Worm (Caenorhabditis elegans) whole organism, L1 larva: ENCODE data around the gene nas-13.
A peak's percentile ranks its signal among the peaks of the same experiment; 100 is the strongest.

Experiments
- F16B12.6 ChIP-seq: fragments of 150-350 bp; optimal IDR thresholded peaks from 2 replicates; lab custom pipeline; 2014; ENCODE audit warnings: missing biosample characterization, missing genetic modification characterization
- aha-1 ChIP-seq: fragments of 150-350 bp; optimal IDR thresholded peaks from 2 replicates; lab custom pipeline; 2014; ENCODE audit warnings: missing biosample characterization, missing genetic modification characterization
- ama-1 ChIP-seq: fragments of 150-350 bp; optimal IDR thresholded peaks from 2 replicates; lab custom pipeline; 2014
- ceh-8 ChIP-seq: fragments of 200-800 bp; sonication (Bioruptor generic); optimal IDR thresholded peaks from 2 replicates; lab custom pipeline; 2018; ENCODE audit warnings: mild to moderate bottlenecking, missing genetic modification characterization, moderate library complexity, missing compliant biosample characterization
- ces-1 ChIP-seq: fragments of 150-350 bp; optimal IDR thresholded peaks from 2 replicates; lab custom pipeline; 2014; ENCODE audit warnings: missing biosample characterization, missing genetic modification reagents, missing genetic modification characterization
- dpl-1 ChIP-seq, 3 experiments: fragments of 150-350 bp in 2 of 3; sonication (generic microtip) in 1 of 3; optimal IDR thresholded peaks; 2 replicates each; lab custom pipeline; 2014 to 2017; ENCODE audit warnings: missing biosample characterization in 3 of 3, missing genetic modification characterization in 3 of 3, missing genetic modification reagents in 3 of 3
- efl-3 ChIP-seq: fragments of 200-800 bp; sonication (Bioruptor generic); optimal IDR thresholded peaks from 2 replicates; lab custom pipeline; 2018; ENCODE audit warnings: mild to moderate bottlenecking, missing genetic modification characterization, missing compliant biosample characterization
- egl-13 ChIP-seq: sonication (generic microtip); optimal IDR thresholded peaks from 2 replicates; lab custom pipeline; 2016; ENCODE audit warnings: missing genotype, missing genetic modification reagents, missing genetic modification characterization, missing compliant biosample characterization
- elt-3 ChIP-seq, 6 experiments: fragments of 150-350 bp in 1 of 6; sonication (generic microtip); optimal IDR thresholded peaks; 2 replicates each; lab custom pipeline; 2017 to 2018; ENCODE audit warnings: missing biosample characterization in 6 of 6, missing genetic modification characterization in 6 of 6, inconsistent platforms in 1 of 6
- ets-5 ChIP-seq: fragments of 200-800 bp; sonication (Bioruptor generic); IDR thresholded peaks from 2 replicates; pipeline ENCODE4 v1.3.6; 2022; ENCODE audit warnings: missing genetic modification characterization, missing compliant biosample characterization
- fkh-4 ChIP-seq: sonication (generic microtip); optimal IDR thresholded peaks from 2 replicates; lab custom pipeline; 2016; ENCODE audit warnings: missing compliant biosample characterization, missing genetic modification characterization, borderline replicate concordance
- fkh-8 ChIP-seq: sonication (generic microtip); optimal IDR thresholded peaks from 2 replicates; lab custom pipeline; 2016; ENCODE audit warnings: mild to moderate bottlenecking, missing genetic modification characterization, missing compliant biosample characterization
- fos-1 ChIP-seq: fragments of 150-350 bp; optimal IDR thresholded peaks from 2 replicates; lab custom pipeline; 2014; ENCODE audit warnings: missing biosample characterization, missing genetic modification characterization
- hlh-4 ChIP-seq: sonication (generic microtip); optimal IDR thresholded peaks from 2 replicates; lab custom pipeline; 2016; ENCODE audit warnings: mild to moderate bottlenecking, missing genetic modification characterization, missing compliant biosample characterization
- lin-13 ChIP-seq: fragments of 150-350 bp; optimal IDR thresholded peaks from 2 replicates; lab custom pipeline; 2014; ENCODE audit warnings: missing biosample characterization, missing genetic modification reagents, missing genetic modification characterization
- lin-35 ChIP-seq, 2 experiments: fragments of 150-350 bp; optimal IDR thresholded peaks; 2 replicates each; lab custom pipeline; 2014; ENCODE audit warnings: missing biosample characterization in 2 of 2, missing genetic modification characterization in 2 of 2, missing genetic modification reagents in 2 of 2
- lin-39 ChIP-seq: fragments of 150-350 bp; optimal IDR thresholded peaks from 2 replicates; lab custom pipeline; 2014; ENCODE audit warnings: missing biosample characterization, missing genetic modification reagents, missing genetic modification characterization
- lir-3 ChIP-seq: sonication (generic microtip); optimal IDR thresholded peaks from 2 replicates; lab custom pipeline; 2016; ENCODE audit warnings: mild to moderate bottlenecking, missing genetic modification characterization, moderate library complexity, missing compliant biosample characterization; ENCODE audit not compliant: poor library complexity
- lsy-2 ChIP-seq, 2 experiments: fragments of 150-350 bp; optimal IDR thresholded peaks; 2 replicates each; lab custom pipeline; 2014; ENCODE audit warnings: missing biosample characterization in 2 of 2, missing genetic modification characterization in 2 of 2
- mef-2 ChIP-seq: fragments of 150-350 bp; optimal IDR thresholded peaks from 2 replicates; lab custom pipeline; 2014; ENCODE audit warnings: missing biosample characterization, missing genetic modification characterization
- mep-1 ChIP-seq: fragments of 150-350 bp; optimal IDR thresholded peaks from 2 replicates; lab custom pipeline; 2014; ENCODE audit warnings: missing biosample characterization, missing genetic modification characterization
- nhr-11 ChIP-seq: fragments of 150-350 bp; optimal IDR thresholded peaks from 2 replicates; lab custom pipeline; 2014; ENCODE audit warnings: missing biosample characterization, missing genetic modification characterization
- nhr-12 ChIP-seq: sonication (generic microtip); optimal IDR thresholded peaks from 2 replicates; lab custom pipeline; 2017; ENCODE audit warnings: missing biosample characterization, missing genetic modification characterization
- nhr-19 ChIP-seq: fragments of 200-800 bp; sonication (Bioruptor generic); conservative IDR thresholded peaks from 2 replicates; pipeline ENCODE4 v1.3.6; 2022; ENCODE audit warnings: missing genetic modification characterization, missing compliant biosample characterization
- nhr-20 ChIP-seq: sonication (generic microtip); optimal IDR thresholded peaks from 2 replicates; lab custom pipeline; 2016; ENCODE audit warnings: mild to moderate bottlenecking, missing genetic modification characterization, missing compliant biosample characterization
- nhr-28 ChIP-seq: fragments of 150-350 bp; optimal IDR thresholded peaks from 2 replicates; lab custom pipeline; 2014; ENCODE audit warnings: missing biosample characterization, missing genetic modification characterization
- nhr-71 ChIP-seq: sonication (generic microtip); optimal IDR thresholded peaks from 2 replicates; lab custom pipeline; 2016; ENCODE audit warnings: mild to moderate bottlenecking, missing genetic modification characterization, moderate library complexity, missing compliant biosample characterization
- nhr-90 ChIP-seq: sonication (generic microtip); optimal IDR thresholded peaks from 2 replicates; lab custom pipeline; 2016; ENCODE audit warnings: mild to moderate bottlenecking, missing genetic modification characterization, missing compliant biosample characterization; ENCODE audit not compliant: poor library complexity
- pag-3 ChIP-seq: sonication (generic microtip); optimal IDR thresholded peaks from 2 replicates; lab custom pipeline; 2017; ENCODE audit warnings: missing genetic modification characterization, mild to moderate bottlenecking, missing compliant biosample characterization, antibody characterized with exemption, borderline replicate concordance; ENCODE audit not compliant: insufficient read depth
- pqm-1 ChIP-seq: sonication (generic microtip); optimal IDR thresholded peaks from 3 replicates; lab custom pipeline; 2017; ENCODE audit warnings: missing biosample characterization, missing genetic modification characterization
- rnt-1 ChIP-seq: sonication (generic microtip); optimal IDR thresholded peaks from 2 replicates; lab custom pipeline; 2016; ENCODE audit warnings: mild to moderate bottlenecking, missing genetic modification characterization, moderate library complexity, missing compliant biosample characterization
- snpc-4 ChIP-seq: fragments of 150-350 bp; optimal IDR thresholded peaks from 2 replicates; lab custom pipeline; 2014; ENCODE audit warnings: missing biosample characterization, missing genetic modification characterization
- snu-23 ChIP-seq: sonication (generic microtip); optimal IDR thresholded peaks from 2 replicates; lab custom pipeline; 2016; ENCODE audit warnings: missing genetic modification characterization, missing compliant biosample characterization
- tbx-2 ChIP-seq: sonication (generic microtip); optimal IDR thresholded peaks from 2 replicates; lab custom pipeline; 2016; ENCODE audit warnings: missing genetic modification characterization, missing compliant biosample characterization
- tlp-1 ChIP-seq: fragments of 150-350 bp; optimal IDR thresholded peaks from 2 replicates; lab custom pipeline; 2014; ENCODE audit warnings: missing biosample characterization, missing genetic modification characterization
- unc-130 ChIP-seq: fragments of 150-350 bp; optimal IDR thresholded peaks from 2 replicates; lab custom pipeline; 2017; ENCODE audit warnings: missing biosample characterization, missing genetic modification characterization, inconsistent platforms
- unc-62 ChIP-seq: fragments of 150-350 bp; optimal IDR thresholded peaks from 2 replicates; lab custom pipeline; 2014; ENCODE audit warnings: missing biosample characterization, missing genetic modification reagents, missing genetic modification characterization
- unc-98 ChIP-seq: fragments of 200-800 bp; sonication (Bioruptor generic); IDR thresholded peaks from 2 replicates; pipeline ENCODE4 v1.3.6; 2022; ENCODE audit warnings: missing genetic modification characterization, missing compliant biosample characterization
- xbp-1 ChIP-seq: sonication (generic microtip); optimal IDR thresholded peaks from 2 replicates; lab custom pipeline; 2016; ENCODE audit warnings: missing genetic modification characterization, missing compliant biosample characterization

nas-13 gene

DNA sequence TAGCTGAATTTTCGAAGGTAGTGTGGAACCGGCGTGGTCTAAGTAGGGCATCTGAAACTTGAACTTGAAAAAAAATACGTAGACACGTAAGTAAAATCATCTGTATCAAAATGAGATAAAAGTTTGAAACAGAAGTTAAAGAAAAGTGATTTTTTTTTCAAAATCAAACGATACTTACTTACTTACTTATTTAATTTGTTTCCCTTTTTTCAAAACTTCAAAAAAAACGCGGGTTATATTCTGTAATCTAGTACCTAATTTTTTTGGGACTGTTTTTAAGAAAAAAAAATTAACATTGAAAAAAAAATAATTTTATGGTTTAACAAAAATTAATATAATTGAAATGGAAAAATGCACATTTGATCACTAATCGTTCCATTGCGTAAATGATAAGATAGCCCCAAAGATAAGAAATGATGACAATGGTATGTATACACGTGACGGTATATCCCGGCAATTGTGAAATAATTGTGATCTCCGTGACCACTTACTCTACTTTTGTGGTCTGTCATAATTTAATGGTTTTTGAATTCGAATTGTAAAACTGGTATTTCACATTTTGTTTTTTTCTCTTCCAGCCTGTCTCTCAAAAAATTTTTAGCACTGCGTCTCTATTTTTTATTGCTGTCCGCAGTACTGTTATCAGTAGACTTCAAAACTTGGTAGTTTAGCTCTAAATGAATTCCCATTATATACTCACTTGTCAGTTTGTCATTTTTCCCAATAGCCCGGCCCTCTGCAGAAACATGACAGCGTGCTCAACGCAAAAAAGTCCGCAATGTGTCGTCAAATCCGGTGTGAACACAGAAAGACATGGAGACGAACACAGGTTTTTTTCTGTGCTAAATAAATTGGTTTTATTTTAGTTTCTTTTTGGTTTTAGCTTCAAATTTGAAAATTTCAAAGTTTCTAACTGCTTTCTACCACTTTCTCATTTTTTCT, 13.0 kb upstream of the nas-13 start, which contains the start of gene mocs-1 (continued):
- TF ChIP-seq ces-1 (GFP tag; lab: Kevin White, UChicago), result no peak
- peak; percentile 84 for TF ChIP-seq F16B12.6 (tag; lab: Kevin White, UChicago)
- no peak for TF ChIP-seq fkh-8 (tag; lab: Kevin White, UChicago)
- TF ChIP-seq lin-13 (GFP tag; lab: Kevin White, UChicago), result no peak
- no peak for TF ChIP-seq nhr-12
- no peak for TF ChIP-seq nhr-28
- no peak for TF ChIP-seq ama-1 (lab: Kevin White, UChicago)
- TF ChIP-seq dpl-1 (GFP tag; optimal IDR thresholded peaks at IDR 0.05; lab: Kevin White, UChicago), result peak in 1 of 3 experiments; percentile 35
- peak; percentile 28 for TF ChIP-seq nhr-20 (tag; lab: Kevin White, UChicago)
- peak; percentile 5 for TF ChIP-seq mep-1 (tag; lab: Kevin White, UChicago)
- peak in 1 of 6 experiments; percentile 42 for TF ChIP-seq elt-3 (tag; optimal IDR thresholded peaks at IDR 0.05; lab: Kevin White, UChicago)
- peak; percentile 30 for TF ChIP-seq nhr-71 (tag; lab: Kevin White, UChicago)
- no peak for TF ChIP-seq lin-35 (GFP tag; optimal IDR thresholded peaks at IDR 0.05; lab: Kevin White, UChicago)
- no peak for TF ChIP-seq aha-1 (tag; lab: Kevin White, UChicago)
- TF ChIP-seq pqm-1 (tag; lab: Kevin White, UChicago), result no peak
- TF ChIP-seq pag-3, result no peak
- no peak for TF ChIP-seq nhr-90 (tag; lab: Kevin White, UChicago)
- TF ChIP-seq efl-3, result no peak
- no peak for TF ChIP-seq fkh-4 (tag; lab: Kevin White, UChicago)
- no peak for TF ChIP-seq unc-62 (GFP tag; lab: Kevin White, UChicago)
- no peak for TF ChIP-seq unc-98 (GFP tag; lab: Robert Waterston, UW)
- no peak for TF ChIP-seq egl-13 (tag; lab: Kevin White, UChicago)
- TF ChIP-seq mef-2 (tag; lab: Kevin White, UChicago), result no peak
- no peak for TF ChIP-seq lin-39 (tag; lab: Kevin White, UChicago)
- TF ChIP-seq tlp-1, result no peak
- TF ChIP-seq lir-3 (tag; lab: Kevin White, UChicago), result no peak
- no peak for TF ChIP-seq ets-5 (GFP tag; lab: Robert Waterston, UW)
- TF ChIP-seq snu-23 (GFP tag; lab: Kevin White, UChicago), result peak; percentile 48
- TF ChIP-seq nhr-11 (tag; lab: Kevin White, UChicago), result no peak
- TF ChIP-seq lsy-2 (tag; optimal IDR thresholded peaks at IDR 0.05; lab: Kevin White, UChicago), result peak in 1 of 2 experiments; percentile 30
- TF ChIP-seq nhr-19 (GFP tag; lab: Robert Waterston, UW), result no peak
- no peak for TF ChIP-seq tbx-2
- TF ChIP-seq xbp-1 (tag; lab: Kevin White, UChicago), result no peak

DNA sequence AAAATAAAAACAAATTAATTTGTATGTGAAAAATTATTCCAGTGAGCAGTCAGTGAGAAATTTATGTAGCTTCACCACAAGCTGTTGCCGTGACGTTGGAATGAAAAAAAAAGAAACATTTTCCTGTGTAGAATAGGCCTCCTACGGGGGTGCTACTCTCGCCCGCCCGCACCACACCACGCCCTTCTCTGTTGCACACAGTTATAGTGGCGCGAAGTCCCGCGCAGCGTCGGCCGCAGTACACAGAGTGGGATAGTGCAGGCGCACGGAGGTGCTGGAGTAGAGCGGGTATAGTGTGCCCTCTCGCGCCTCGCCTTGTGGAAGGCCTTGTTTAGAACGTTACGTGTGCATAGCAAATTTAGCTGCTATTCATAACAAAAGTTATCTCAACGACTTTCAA, 10.7 kb upstream of the nas-13 start:
- TF ChIP-seq snpc-4, result peak; percentile 92
- TF ChIP-seq nhr-19 (GFP tag; lab: Robert Waterston, UW), result no peak
- TF ChIP-seq rnt-1 (tag; lab: Kevin White, UChicago), result no peak

DNA sequence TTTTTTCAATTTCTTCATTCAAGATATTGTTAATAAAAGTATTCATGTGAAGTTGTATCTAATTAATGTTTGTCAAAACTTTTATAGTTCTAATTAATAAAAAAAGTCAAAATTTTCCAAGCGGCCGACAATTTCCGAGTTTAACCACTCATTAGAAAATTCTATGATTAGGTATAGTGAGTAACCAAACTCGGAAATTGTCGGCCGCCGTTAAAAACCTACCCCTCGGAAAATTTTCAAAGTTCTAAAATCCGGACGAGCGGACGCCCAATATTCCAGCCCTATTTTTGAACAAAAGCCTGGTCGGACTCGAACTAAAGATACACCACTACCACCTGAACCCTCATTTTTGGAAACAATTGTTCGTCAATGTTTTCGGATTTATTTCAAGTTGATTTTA, 6.9 kb upstream of the nas-13 start:
- no peak for TF ChIP-seq fos-1 (tag; lab: Kevin White, UChicago)
- no peak for TF ChIP-seq nhr-28
- no peak for TF ChIP-seq ceh-8 (GFP tag; lab: Kevin White, UChicago)
- no peak for TF ChIP-seq unc-130
- TF ChIP-seq hlh-4 (tag; lab: Kevin White, UChicago), result no peak
- TF ChIP-seq mef-2 (tag; lab: Kevin White, UChicago), result no peak
